Fruit fly (Drosophila melanogaster) whole organism: Measurements from ENCODE around the gene CG14903.

Source experiments
- CG8478 ChIP-seq: fragments of >200 bp; optimal IDR thresholded peaks from 2 replicates; lab custom pipeline; 2018; ENCODE audit warnings: inconsistent platforms
- Dll ChIP-seq: fragments of >200 bp; optimal IDR thresholded peaks from 2 replicates; lab custom pipeline; 2017
- EcR ChIP-seq, 2 experiments: fragments of >200 bp; optimal IDR thresholded peaks; 2 replicates each; lab custom pipeline; 2017; ENCODE audit warnings: missing biosample characterization in 2 of 2, missing genetic modification characterization in 2 of 2, missing genetic modification reagents in 2 of 2
- pan ChIP-seq: fragments of >200 bp; optimal IDR thresholded peaks from 2 replicates; lab custom pipeline; 2017
- psq ChIP-seq: fragments of >200 bp; optimal IDR thresholded peaks from 2 replicates; lab custom pipeline; 2017
- usp ChIP-seq: fragments of >200 bp; optimal IDR thresholded peaks from 2 replicates; lab custom pipeline; 2017; ENCODE audit warnings: missing biosample characterization, missing genetic modification characterization, mixed read lengths

dm6 chr3R:16608920-16609319 lies 35.4 kb upstream of the CG14903 start, which contains the start of gene NPF:
- no peak for TF ChIP-seq usp (GFP tag; lab: Kevin White, UChicago)
- no peak for TF ChIP-seq Dll (lab: Kevin White, UChicago)
- TF ChIP-seq psq: no peak
- TF ChIP-seq EcR (GFP tag; optimal IDR thresholded peaks at IDR 0.05; lab: Kevin White, UChicago): no peak
- TF ChIP-seq CG8478 (lab: Kevin White, UChicago): no peak
- TF ChIP-seq pan (lab: Kevin White, UChicago): no peak
